Worm (Caenorhabditis elegans) whole organism, late embryonic: ENCODE data around the gene lab-2.

Experiments
- C08G9.2 ChIP-seq: sonication (generic microtip); optimal IDR thresholded peaks from 2 replicates; lab custom pipeline; 2016; ENCODE audit warnings: mild to moderate bottlenecking, missing genetic modification characterization, moderate library complexity, missing compliant biosample characterization
- C38D4.7 ChIP-seq: fragments of 200-800 bp; sonication (Bioruptor generic); optimal IDR thresholded peaks from 2 replicates; lab custom pipeline; 2018; ENCODE audit warnings: mild to moderate bottlenecking, missing genetic modification characterization, moderate library complexity, missing compliant biosample characterization
- K09A11.1 ChIP-seq: sonication (generic microtip); optimal IDR thresholded peaks from 2 replicates; lab custom pipeline; 2017; ENCODE audit warnings: antibody characterized with exemption, mild to moderate bottlenecking, missing genetic modification characterization, missing compliant biosample characterization; ENCODE audit not compliant: insufficient read depth
- T23F11.4 ChIP-seq: fragments of 200-800 bp; sonication (Bioruptor generic); optimal IDR thresholded peaks from 2 replicates; lab custom pipeline; 2018; ENCODE audit warnings: mild to moderate bottlenecking, missing genetic modification characterization, missing compliant biosample characterization
- Y22D7AL.16 ChIP-seq: sonication (generic microtip); optimal IDR thresholded peaks from 2 replicates; lab custom pipeline; 2016; ENCODE audit warnings: missing genetic modification characterization, missing compliant biosample characterization
- ahr-1 ChIP-seq: sonication (generic microtip); optimal IDR thresholded peaks from 2 replicates; lab custom pipeline; 2016; ENCODE audit warnings: missing genetic modification characterization, missing compliant biosample characterization
- ceh-14 ChIP-seq: sonication (generic microtip); optimal IDR thresholded peaks from 2 replicates; lab custom pipeline; 2016; ENCODE audit warnings: missing genotype, missing genetic modification characterization, missing compliant biosample characterization
- ceh-18 ChIP-seq: sonication (generic microtip); optimal IDR thresholded peaks from 2 replicates; lab custom pipeline; 2016; ENCODE audit warnings: missing genetic modification characterization, missing compliant biosample characterization
- ceh-19 ChIP-seq: fragments of 200-800 bp; sonication (Bioruptor generic); optimal IDR thresholded peaks from 2 replicates; lab custom pipeline; 2018; ENCODE audit warnings: mild to moderate bottlenecking, missing genetic modification characterization, missing compliant biosample characterization
- ceh-2 ChIP-seq: sonication (generic microtip); optimal IDR thresholded peaks from 2 replicates; lab custom pipeline; 2016; ENCODE audit warnings: missing genotype, missing genetic modification characterization, missing compliant biosample characterization
- ceh-22 ChIP-seq: sonication (generic microtip); optimal IDR thresholded peaks from 2 replicates; lab custom pipeline; 2017; ENCODE audit warnings: missing biosample characterization, missing genetic modification characterization
- ceh-24 ChIP-seq: sonication (generic microtip); optimal IDR thresholded peaks from 2 replicates; lab custom pipeline; 2016; ENCODE audit warnings: mild to moderate bottlenecking, missing genetic modification characterization, missing compliant biosample characterization
- ceh-31 ChIP-seq: sonication (generic microtip); optimal IDR thresholded peaks from 2 replicates; lab custom pipeline; 2016; ENCODE audit warnings: missing genetic modification characterization, missing compliant biosample characterization
- ceh-34 ChIP-seq: sonication (generic microtip); optimal IDR thresholded peaks from 2 replicates; lab custom pipeline; 2016; ENCODE audit warnings: mild to moderate bottlenecking, missing genetic modification characterization, missing compliant biosample characterization
- ceh-45 ChIP-seq: fragments of 200-800 bp; sonication (Bioruptor generic); IDR thresholded peaks from 2 replicates; pipeline ENCODE4 v1.3.6; 2022; ENCODE audit warnings: missing genetic modification reagents, missing genetic modification characterization, missing compliant biosample characterization
- ceh-48 ChIP-seq: sonication (generic microtip); optimal IDR thresholded peaks from 2 replicates; lab custom pipeline; 2016; ENCODE audit warnings: missing genetic modification characterization, inconsistent platforms, missing compliant biosample characterization
- che-1 ChIP-seq: sonication (generic microtip); optimal IDR thresholded peaks from 2 replicates; lab custom pipeline; 2016; ENCODE audit warnings: mild to moderate bottlenecking, missing genetic modification characterization, missing compliant biosample characterization
- dve-1 ChIP-seq: sonication (generic microtip); optimal IDR thresholded peaks from 2 replicates; lab custom pipeline; 2017; ENCODE audit warnings: antibody characterized with exemption, mild to moderate bottlenecking, missing genetic modification characterization, missing compliant biosample characterization
- elt-2 ChIP-seq: sonication (generic microtip); optimal IDR thresholded peaks from 2 replicates; lab custom pipeline; 2016; ENCODE audit warnings: missing genetic modification reagents, missing genetic modification characterization, missing compliant biosample characterization
- elt-4 ChIP-seq: sonication (generic microtip); optimal IDR thresholded peaks from 2 replicates; lab custom pipeline; 2016; ENCODE audit warnings: missing genetic modification characterization, missing compliant biosample characterization
- fkh-10 ChIP-seq: fragments of 150-350 bp; optimal IDR thresholded peaks from 2 replicates; lab custom pipeline; 2014; ENCODE audit warnings: missing biosample characterization, missing genetic modification reagents, missing genetic modification characterization
- fkh-6 ChIP-seq: sonication (generic microtip); optimal IDR thresholded peaks from 2 replicates; lab custom pipeline; 2016; ENCODE audit warnings: missing genetic modification characterization, missing compliant biosample characterization
- hlh-13 ChIP-seq: fragments of 200-800 bp; sonication (Bioruptor generic); optimal IDR thresholded peaks from 2 replicates; lab custom pipeline; 2018; ENCODE audit warnings: mild to moderate bottlenecking, missing genetic modification characterization, missing compliant biosample characterization
- hlh-6 ChIP-seq: sonication (generic microtip); optimal IDR thresholded peaks from 2 replicates; lab custom pipeline; 2016; ENCODE audit warnings: missing genotype, missing genetic modification characterization, missing compliant biosample characterization
- hlh-8 ChIP-seq: sonication (generic microtip); optimal IDR thresholded peaks from 2 replicates; lab custom pipeline; 2016; ENCODE audit warnings: missing genotype, missing genetic modification characterization, missing compliant biosample characterization
- lin-11 ChIP-seq: fragments of 200-800 bp; sonication (Bioruptor generic); optimal IDR thresholded peaks from 2 replicates; lab custom pipeline; 2018; ENCODE audit warnings: mild to moderate bottlenecking, missing genetic modification characterization, missing compliant biosample characterization
- madf-2 ChIP-seq: sonication (generic microtip); optimal IDR thresholded peaks from 2 replicates; lab custom pipeline; 2017; ENCODE audit warnings: missing genetic modification characterization, missing compliant biosample characterization
- mec-3 ChIP-seq: sonication (generic microtip); optimal IDR thresholded peaks from 2 replicates; lab custom pipeline; 2016; ENCODE audit warnings: borderline replicate concordance, missing genetic modification characterization, missing compliant biosample characterization
- nfya-1 ChIP-seq: sonication (generic microtip); optimal IDR thresholded peaks from 2 replicates; lab custom pipeline; 2017; ENCODE audit warnings: missing genetic modification characterization, mild to moderate bottlenecking, missing compliant biosample characterization, antibody characterized with exemption, moderate library complexity
- nhr-232 ChIP-seq: sonication (generic microtip); optimal IDR thresholded peaks from 2 replicates; lab custom pipeline; 2016; ENCODE audit warnings: missing genetic modification characterization, missing compliant biosample characterization
- odd-2 ChIP-seq: sonication (generic microtip); optimal IDR thresholded peaks from 2 replicates; lab custom pipeline; 2017; ENCODE audit warnings: antibody characterized with exemption, mild to moderate bottlenecking, missing genetic modification characterization, missing compliant biosample characterization
- pat-9 ChIP-seq: fragments of 200-800 bp; sonication (Bioruptor generic); optimal IDR thresholded peaks from 2 replicates; lab custom pipeline; 2018; ENCODE audit warnings: mild to moderate bottlenecking, missing genetic modification characterization, moderate library complexity, missing compliant biosample characterization
- pha-2 ChIP-seq: sonication (generic microtip); optimal IDR thresholded peaks from 2 replicates; lab custom pipeline; 2017; ENCODE audit warnings: mild to moderate bottlenecking, missing genetic modification characterization, missing compliant biosample characterization
- ref-2 ChIP-seq: sonication (generic microtip); optimal IDR thresholded peaks from 2 replicates; lab custom pipeline; 2016; ENCODE audit warnings: missing genetic modification characterization, missing compliant biosample characterization
- sox-4 ChIP-seq: sonication (generic microtip); optimal IDR thresholded peaks from 2 replicates; lab custom pipeline; 2017; ENCODE audit warnings: mild to moderate bottlenecking, missing genetic modification characterization, inconsistent platforms, missing compliant biosample characterization
- syd-9 ChIP-seq: sonication (generic microtip); optimal IDR thresholded peaks from 2 replicates; lab custom pipeline; 2016; ENCODE audit warnings: mild to moderate bottlenecking, missing genetic modification characterization, moderate library complexity, missing compliant biosample characterization
- tbx-2 ChIP-seq: sonication (generic microtip); optimal IDR thresholded peaks from 2 replicates; lab custom pipeline; 2016; ENCODE audit warnings: missing genetic modification characterization, missing compliant biosample characterization
- ttx-3 ChIP-seq: sonication (generic microtip); optimal IDR thresholded peaks from 2 replicates; lab custom pipeline; 2016; ENCODE audit warnings: missing genetic modification reagents, missing genetic modification characterization, missing compliant biosample characterization
- unc-3 ChIP-seq, 2 experiments: fragments of 200-800 bp in 1 of 2; sonication (Bioruptor generic) in 1 of 2; sonication (generic microtip) in 1 of 2; conservative IDR thresholded peaks in 1 of 2; optimal IDR thresholded peaks in 1 of 2; 2 replicates each; pipeline versions ENCODE4 v1.3.6 to Lab custom; 2016 to 2022; ENCODE audit warnings: missing compliant biosample characterization in 2 of 2, missing genetic modification characterization in 2 of 2, missing genetic modification reagents in 1 of 2
- unc-42 ChIP-seq: sonication (generic microtip); optimal IDR thresholded peaks from 2 replicates; lab custom pipeline; 2016; ENCODE audit warnings: missing genotype, missing genetic modification characterization, missing compliant biosample characterization
- unc-55 ChIP-seq: sonication (generic microtip); optimal IDR thresholded peaks from 2 replicates; lab custom pipeline; 2017; ENCODE audit warnings: missing biosample characterization, missing genetic modification reagents, missing genetic modification characterization
- unc-86 ChIP-seq: sonication (generic microtip); optimal IDR thresholded peaks from 2 replicates; lab custom pipeline; 2016; ENCODE audit warnings: missing genetic modification characterization, missing compliant biosample characterization

The lab-2 gene

ce11 chrIII:7343389-7343788, 14.0 kb upstream of the lab-2 start, which contains the start of gene F08F8.6:
TSS of gene F08F8.6 (plus strand) at chrIII:7343689.
- TF ChIP-seq unc-3 (GFP tag; conservative IDR thresholded peaks at IDR 0.05; lab: Robert Waterston, UW), result no peak
- no peak for TF ChIP-seq unc-3 (tag; optimal IDR thresholded peaks at IDR 0.05; lab: Kevin White, UChicago)
- no peak for TF ChIP-seq fkh-10 (GFP tag; lab: Kevin White, UChicago)
- TF ChIP-seq, all 69 proteins: peak for 0

ce11 chrIII:7339138-7339537, 9.7 kb upstream of the lab-2 start:
- TF ChIP-seq dve-1 (tag; lab: Kevin White, UChicago) (no peak), nfya-1 (no peak), syd-9 (tag; lab: Kevin White, UChicago) (no peak), ceh-14 (no peak), C38D4.7 (GFP tag; lab: Kevin White, UChicago) (no peak), sox-4 (tag; lab: Kevin White, UChicago) (no peak), pha-2 (tag; lab: Kevin White, UChicago) (no peak), elt-2 (tag; lab: Kevin White, UChicago) (no peak), nhr-232 (tag; lab: Kevin White, UChicago) (no peak), madf-2 (no peak), ceh-18 (tag; lab: Kevin White, UChicago) (no peak), ceh-45 (no peak), ahr-1 (tag; lab: Kevin White, UChicago) (no peak), T23F11.4 (no peak), C08G9.2 (tag; lab: Kevin White, UChicago) (no peak), Y22D7AL.16 (tag; lab: Kevin White, UChicago) (no peak), mec-3 (tag; lab: Kevin White, UChicago) (no peak), ceh-24 (tag; lab: Kevin White, UChicago) (no peak), hlh-6 (tag; lab: Kevin White, UChicago) (no peak), unc-86 (tag; lab: Kevin White, UChicago) (no peak)

DNA sequence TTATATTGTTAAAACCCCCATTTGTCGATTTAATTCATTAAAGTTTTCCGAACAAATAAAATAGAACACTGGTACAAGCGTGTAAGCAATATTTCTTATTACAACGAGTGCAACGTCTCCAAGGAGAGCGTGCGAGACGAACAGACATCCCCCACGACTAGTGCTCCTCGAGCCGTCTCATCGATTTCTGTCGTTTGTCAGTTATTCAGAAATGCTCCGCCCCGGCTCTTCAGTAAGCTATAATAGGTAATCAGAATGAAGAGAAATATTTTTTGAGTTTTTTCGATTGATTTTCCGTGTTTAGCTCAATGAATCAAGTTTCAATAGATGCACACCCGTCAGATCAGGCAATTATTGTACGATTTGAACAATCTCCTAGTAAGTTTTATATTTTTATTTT, 9.3 kb upstream of the lab-2 start, which contains the start of gene kap-1:
TSS of gene kap-1 (plus strand) at position 143 of the 400 bp plus-strand sequence.
- no peak for TF ChIP-seq hlh-8 (tag; lab: Kevin White, UChicago)
- no peak for TF ChIP-seq unc-55 (GFP tag; lab: Kevin White, UChicago)
- no peak for TF ChIP-seq T23F11.4
- TF ChIP-seq ceh-48 (tag; lab: Kevin White, UChicago), result peak; percentile 40

DNA sequence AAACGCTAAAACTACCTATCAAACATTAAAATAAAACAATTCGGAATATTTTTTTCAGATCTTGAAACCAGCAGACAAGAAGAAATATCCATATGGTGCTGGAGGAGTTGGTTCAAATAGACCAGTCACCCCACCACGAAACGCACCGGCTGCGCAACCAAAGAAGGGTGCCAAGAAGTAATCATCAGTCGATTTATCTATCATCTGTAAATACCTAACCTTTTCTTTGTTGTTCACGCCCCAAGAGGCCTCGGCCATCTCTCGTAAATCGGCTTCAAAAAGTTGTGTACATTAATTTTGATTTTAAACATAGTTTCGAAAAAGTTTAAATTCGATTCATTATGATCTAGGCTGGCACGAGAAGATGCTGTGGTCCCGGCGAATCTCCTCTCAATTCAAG, 8.6 kb upstream of the lab-2 start:
- TF ChIP-seq elt-4 (tag; lab: Kevin White, UChicago) (no peak), unc-86 (tag; lab: Kevin White, UChicago) (no peak), sox-4 (tag; lab: Kevin White, UChicago) (no peak), Y22D7AL.16 (tag; lab: Kevin White, UChicago) (no peak), pha-2 (tag; lab: Kevin White, UChicago) (no peak), ttx-3 (tag; lab: Kevin White, UChicago) (no peak), hlh-13 (no peak), ceh-34 (no peak), C38D4.7 (GFP tag; lab: Kevin White, UChicago) (no peak), dve-1 (tag; lab: Kevin White, UChicago) (no peak), pat-9 (tag; lab: Kevin White, UChicago) (no peak), K09A11.1 (tag; lab: Kevin White, UChicago) (no peak), ceh-31 (no peak), mec-3 (tag; lab: Kevin White, UChicago) (no peak)

ce11 chrIII:7336214-7336613, 6.8 kb upstream of the lab-2 start, which contains the start of gene gsp-2:
TSS of gene gsp-2 (plus strand) at chrIII:7336587.
- TF ChIP-seq ceh-45 (no peak), ceh-2 (tag; lab: Kevin White, UChicago) (no peak), unc-3 (GFP tag; conservative IDR thresholded peaks at IDR 0.05; lab: Robert Waterston, UW) (no peak), unc-3 (tag; optimal IDR thresholded peaks at IDR 0.05; lab: Kevin White, UChicago) (no peak), lin-11 (tag; lab: Kevin White, UChicago) (no peak), ceh-48 (tag; lab: Kevin White, UChicago) (no peak), tbx-2 (tag; lab: Kevin White, UChicago) (peak; percentile 20), unc-42 (tag; lab: Kevin White, UChicago) (peak; percentile 23), ref-2 (tag; lab: Kevin White, UChicago) (peak; percentile 29), ceh-19 (GFP tag; lab: Kevin White, UChicago) (no peak), nfya-1 (peak; percentile 74), che-1 (tag; lab: Kevin White, UChicago) (peak; percentile 0), dve-1 (tag; lab: Kevin White, UChicago) (peak; percentile 16), elt-2 (tag; lab: Kevin White, UChicago) (peak; percentile 24), C08G9.2 (tag; lab: Kevin White, UChicago) (no peak), ceh-18 (tag; lab: Kevin White, UChicago) (no peak), ceh-22 (tag; lab: Kevin White, UChicago) (no peak), mec-3 (tag; lab: Kevin White, UChicago) (no peak), fkh-6 (no peak), ceh-31 (peak; percentile 35), odd-2 (tag; lab: Kevin White, UChicago) (no peak)
